Worm (Caenorhabditis elegans) whole organism, L2 larva: ENCODE data around the gene Y55F3BR.2.

Experiments
- R02D3.7 ChIP-seq: fragments of 150-350 bp; optimal IDR thresholded peaks from 2 replicates; lab custom pipeline; 2014; ENCODE audit warnings: missing biosample characterization, missing genetic modification characterization
- ama-1 ChIP-seq: fragments of 150-350 bp; optimal IDR thresholded peaks from 2 replicates; lab custom pipeline; 2018; ENCODE audit warnings: inconsistent platforms
- ceh-16 ChIP-seq: fragments of 150-350 bp; optimal IDR thresholded peaks from 2 replicates; lab custom pipeline; 2014; ENCODE audit warnings: missing biosample characterization, missing genetic modification characterization
- ceh-82 ChIP-seq: fragments of 150-350 bp; optimal IDR thresholded peaks from 2 replicates; lab custom pipeline; 2014; ENCODE audit warnings: missing biosample characterization, missing genetic modification characterization
- fos-1 ChIP-seq: fragments of 150-350 bp; optimal IDR thresholded peaks from 2 replicates; lab custom pipeline; 2014; ENCODE audit warnings: missing biosample characterization, missing genetic modification characterization
- nhr-11 ChIP-seq: fragments of 150-350 bp; optimal IDR thresholded peaks from 2 replicates; lab custom pipeline; 2014; ENCODE audit warnings: missing biosample characterization, missing genetic modification characterization
- nhr-12 ChIP-seq: fragments of 150-350 bp; optimal IDR thresholded peaks from 2 replicates; lab custom pipeline; 2014; ENCODE audit warnings: missing biosample characterization, missing genetic modification characterization
- nhr-6 ChIP-seq: fragments of 150-350 bp; optimal IDR thresholded peaks from 2 replicates; lab custom pipeline; 2014; ENCODE audit warnings: missing biosample characterization, missing genetic modification characterization
- sem-4 ChIP-seq: fragments of 150-350 bp; optimal IDR thresholded peaks from 2 replicates; lab custom pipeline; 2014; ENCODE audit warnings: missing biosample characterization, missing genetic modification reagents, missing genetic modification characterization
- sma-3 ChIP-seq: sonication (generic microtip); optimal IDR thresholded peaks from 2 replicates; lab custom pipeline; 2016; ENCODE audit warnings: missing genetic modification reagents, missing genetic modification characterization, missing compliant biosample characterization
- snpc-4 ChIP-seq: fragments of 150-350 bp; optimal IDR thresholded peaks from 2 replicates; lab custom pipeline; 2014; ENCODE audit warnings: missing biosample characterization, missing genetic modification characterization
- unc-39 ChIP-seq: fragments of 150-350 bp; optimal IDR thresholded peaks from 2 replicates; lab custom pipeline; 2014; ENCODE audit warnings: missing biosample characterization, missing genetic modification characterization
- unc-62 ChIP-seq: fragments of 150-350 bp; optimal IDR thresholded peaks from 2 replicates; lab custom pipeline; 2014; ENCODE audit warnings: missing biosample characterization, missing genetic modification reagents, missing genetic modification characterization

ce11 chrIV:866828-867270 is 8.1 kb downstream of the Y55F3BR.2 start:
- no peak for TF ChIP-seq unc-39 (tag; lab: Kevin White, UChicago)
- TF ChIP-seq ceh-16 (tag; lab: Kevin White, UChicago), result no peak
- peak; percentile 89 for TF ChIP-seq sma-3 (GFP tag; lab: Kevin White, UChicago)
- TF ChIP-seq nhr-11, result no peak
- peak; percentile 40 for TF ChIP-seq nhr-6 (tag; lab: Kevin White, UChicago)
- no peak for TF ChIP-seq unc-62 (GFP tag; lab: Kevin White, UChicago)
- peak; percentile 99 for TF ChIP-seq snpc-4 (tag; lab: Kevin White, UChicago)
- peak; percentile 15 for TF ChIP-seq R02D3.7 (tag; lab: Kevin White, UChicago)
- peak; percentile 96 for TF ChIP-seq ama-1 (lab: Kevin White, UChicago)
- TF ChIP-seq nhr-12 (tag; lab: Kevin White, UChicago), result no peak
- peak; percentile 76 for TF ChIP-seq fos-1 (tag; lab: Kevin White, UChicago)
- no peak for TF ChIP-seq sem-4
- no peak for TF ChIP-seq ceh-82 (tag; lab: Kevin White, UChicago)
